Fruit fly (Drosophila melanogaster): ENCODE results near the gene PolrMT.
A peak's percentile ranks its signal among the peaks of the same experiment; 100 is the strongest.

PolrMT gene

dm6 chr2L:1118880-1119809 is 11.0 kb upstream of the PolrMT start (continued):
- peak; percentile 54 for TF ChIP-seq CG17385 (GFP tag; optimal IDR thresholded peaks at IDR 0.05)
- TF ChIP-seq sr (GFP tag; IDR thresholded peaks at IDR 0.05) = peak; percentile 48; the same call in 1 of the 3 replicates
- peak; percentile 69 for TF ChIP-seq sisA (GFP tag; IDR thresholded peaks at IDR 0.05)
- no peak for TF ChIP-seq nerfin-2 (GFP tag; IDR thresholded peaks at IDR 0.05; ENCODE audit: partially characterized antibody)
- no peak for TF ChIP-seq mld (GFP tag; IDR thresholded peaks at IDR 0.05; ENCODE audit: partially characterized antibody)
- no peak for TF ChIP-seq Eip74EF (GFP tag; optimal IDR thresholded peaks at IDR 0.05)
- TF ChIP-seq grn (GFP tag; optimal IDR thresholded peaks at IDR 0.05) = peak; percentile 92
- TF ChIP-seq trh (GFP tag; optimal IDR thresholded peaks at IDR 0.05) = peak; percentile 12
- no peak for TF ChIP-seq prd (optimal IDR thresholded peaks at IDR 0.05)
- TF ChIP-seq prd (GFP tag; IDR thresholded peaks at IDR 0.05) = peak; percentile 88
- TF ChIP-seq Rfx (GFP tag; IDR thresholded peaks at IDR 0.05) = peak; percentile 84
- TF ChIP-seq wdn (GFP tag; IDR thresholded peaks at IDR 0.05) = peak; percentile 82
- TF ChIP-seq CG17328 (GFP tag; IDR thresholded peaks at IDR 0.05) = peak; percentile 62
- peak; percentile 63; the same call in 2 of the 4 replicates for TF ChIP-seq Gug (GFP tag; IDR thresholded peaks at IDR 0.05)
- no peak for TF ChIP-seq gce (GFP tag; IDR thresholded peaks at IDR 0.05)
- no peak for TF ChIP-seq Kr (GFP tag; optimal IDR thresholded peaks at IDR 0.05)
- peak; percentile 26 for TF ChIP-seq nom (GFP tag; optimal IDR thresholded peaks at IDR 0.05)
- peak; percentile 78 for TF ChIP-seq CG15479 (GFP tag; optimal IDR thresholded peaks at IDR 0.05)
- TF ChIP-seq Sry-δ (GFP tag; optimal IDR thresholded peaks at IDR 0.05) = no peak
- TF ChIP-seq lab (GFP tag; optimal IDR thresholded peaks at IDR 0.05) = peak; percentile 84
- TF ChIP-seq Atf3 (GFP tag; optimal IDR thresholded peaks at IDR 0.05) = peak; percentile 41
- TF ChIP-seq schlank (tag; optimal IDR thresholded peaks at IDR 0.05) = peak; percentile 79
- TF ChIP-seq CG18262 (tag; optimal IDR thresholded peaks at IDR 0.05) = peak; percentile 50
- peak; percentile 54 for TF ChIP-seq CG17359 (tag; optimal IDR thresholded peaks at IDR 0.05)
- TF ChIP-seq emc (GFP tag; optimal IDR thresholded peaks at IDR 0.05) = no peak
- peak; percentile 13 for TF ChIP-seq repo (GFP tag; optimal IDR thresholded peaks at IDR 0.05)
- TF ChIP-seq CG10274 (GFP tag; optimal IDR thresholded peaks at IDR 0.05) = peak; percentile 42
- TF ChIP-seq Usf (GFP tag; optimal IDR thresholded peaks at IDR 0.05) = peak; percentile 56
- TF ChIP-seq CG6683 (GFP tag; optimal IDR thresholded peaks at IDR 0.05) = peak; percentile 38
- no peak for TF ChIP-seq CG15696 (tag; optimal IDR thresholded peaks at IDR 0.05)
- TF ChIP-seq ab (GFP tag; optimal IDR thresholded peaks at IDR 0.05) = peak; percentile 55
- peak; percentile 36; the same call in 1 of the 2 replicates for TF ChIP-seq ara (GFP tag; IDR thresholded peaks at IDR 0.05)
- peak; percentile 33 for TF ChIP-seq CG2116 (GFP tag; optimal IDR thresholded peaks at IDR 0.05)
- TF ChIP-seq CG9609 (GFP tag; optimal IDR thresholded peaks at IDR 0.05) = peak; percentile 81
- peak; percentile 33 for TF ChIP-seq HLHmδ (GFP tag; optimal IDR thresholded peaks at IDR 0.05)
- TF ChIP-seq CG32767 (GFP tag; IDR thresholded peaks at IDR 0.05) = peak; percentile 63
- TF ChIP-seq CG6791 (GFP tag; IDR thresholded peaks at IDR 0.05; ENCODE audit: partially characterized antibody) = no peak
- peak; percentile 72; the same call in 2 of the 3 replicates for TF ChIP-seq ken (GFP tag; IDR thresholded peaks at IDR 0.05)
- TF ChIP-seq ewg (GFP tag; optimal IDR thresholded peaks at IDR 0.05) = peak; percentile 53
- peak; percentile 9 for TF ChIP-seq CG1792 (GFP tag; optimal IDR thresholded peaks at IDR 0.05)
- no peak for TF ChIP-seq CG7271 (tag; optimal IDR thresholded peaks at IDR 0.05)
- peak; percentile 37; the same call in 2 of the 3 replicates for TF ChIP-seq HLH4C (GFP tag; IDR thresholded peaks at IDR 0.05; ENCODE audit: partially characterized antibody)
- TF ChIP-seq CG15073 (GFP tag; optimal IDR thresholded peaks at IDR 0.05) = no peak
- TF ChIP-seq MESR4 (GFP tag; optimal IDR thresholded peaks at IDR 0.05) = no peak
- TF ChIP-seq shn (GFP tag; optimal IDR thresholded peaks at IDR 0.05) = peak; percentile 75
- peak; percentile 50 for TF ChIP-seq Dek (tag; optimal IDR thresholded peaks at IDR 0.05)
- peak; percentile 47 for TF ChIP-seq mirr (GFP tag; optimal IDR thresholded peaks at IDR 0.05)
- TF ChIP-seq PHDP (tag; optimal IDR thresholded peaks at IDR 0.05) = peak; percentile 81
